Fruit fly (Drosophila melanogaster) whole organism, embryonic: Measurements from ENCODE around the gene CG14851.

Experiments
- ATbp ChIP-seq: fragments of 200-800 bp; sonication (Bioruptor generic); optimal IDR thresholded peaks from 2 replicates; lab custom pipeline; 2017; ENCODE audit warnings: missing biosample characterization, mild to moderate bottlenecking, missing genetic modification characterization, missing genetic modification reagents
- Bgb ChIP-seq: fragments of 200-800 bp; sonication (Bioruptor generic); IDR thresholded peaks from 2 replicates; pipeline ENCODE4 v1.3.6; 2022; ENCODE audit warnings: missing biosample characterization, missing genetic modification characterization; ENCODE audit not compliant: partially characterized antibody
- CG10543 ChIP-seq: fragments of 200-800 bp; sonication (Bioruptor generic); optimal IDR thresholded peaks from 3 replicates; lab custom pipeline; 2017; ENCODE audit warnings: missing biosample characterization, mild to moderate bottlenecking, missing genetic modification characterization, moderate library complexity
- CG11723 ChIP-seq: fragments of 200-800 bp; sonication (Bioruptor generic); optimal IDR thresholded peaks from 2 replicates; lab custom pipeline; 2017; ENCODE audit warnings: missing biosample characterization, mild to moderate bottlenecking, missing genetic modification characterization
- CG12071 ChIP-seq: fragments of 200-800 bp; sonication (Bioruptor generic); optimal IDR thresholded peaks from 3 replicates; lab custom pipeline; 2018; ENCODE audit warnings: missing biosample characterization, mild to moderate bottlenecking, missing genetic modification characterization
- CG13775 ChIP-seq: fragments of 200-800 bp; sonication (Bioruptor generic); optimal IDR thresholded peaks from 3 replicates; lab custom pipeline; 2017; ENCODE audit warnings: missing biosample characterization, mild to moderate bottlenecking, missing genetic modification characterization
- CG1529 ChIP-seq: fragments of 200-800 bp; sonication (Bioruptor generic); optimal IDR thresholded peaks from 3 replicates; lab custom pipeline; 2018; ENCODE audit warnings: missing biosample characterization, missing genetic modification characterization
- CG15696 ChIP-seq: fragments of 200-800 bp; sonication (Bioruptor generic); optimal IDR thresholded peaks from 2 replicates; lab custom pipeline; 2019; ENCODE audit warnings: missing biosample characterization, mild to moderate bottlenecking, missing genetic modification characterization, moderate library complexity
- CG16815 ChIP-seq: fragments of 200-800 bp; sonication (Bioruptor generic); optimal IDR thresholded peaks from 3 replicates; lab custom pipeline; 2017; ENCODE audit warnings: missing biosample characterization, mild to moderate bottlenecking, missing genetic modification characterization
- CG17361 ChIP-seq: fragments of 200-800 bp; sonication (Bioruptor generic); IDR thresholded peaks from 3 replicates; pipeline ENCODE4 v1.3.6; 2022; ENCODE audit warnings: missing biosample characterization, missing genetic modification characterization
- CG2712 ChIP-seq: fragments of 200-800 bp; optimal IDR thresholded peaks from 3 replicates; lab custom pipeline; 2019; ENCODE audit warnings: missing biosample characterization, mild to moderate bottlenecking, missing genetic modification characterization, moderate library complexity
- CG30431 ChIP-seq: fragments of 200-800 bp; sonication (Bioruptor generic); optimal IDR thresholded peaks from 2 replicates; lab custom pipeline; 2017; ENCODE audit warnings: missing biosample characterization, missing genetic modification characterization
- CG32772 ChIP-seq: fragments of 200-800 bp; sonication (Bioruptor generic); IDR thresholded peaks from 2 replicates; pipeline ENCODE4 v1.3.6; 2022; ENCODE audit warnings: missing biosample characterization, missing genetic modification characterization
- CG42726 ChIP-seq: fragments of 200-800 bp; sonication (Bioruptor generic); IDR thresholded peaks from 2 replicates; pipeline ENCODE4 v1.3.6; 2022; ENCODE audit warnings: missing biosample characterization, missing genetic modification characterization; ENCODE audit not compliant: partially characterized antibody
- CG4404 ChIP-seq: fragments of 200-800 bp; sonication (Bioruptor generic); IDR thresholded peaks from 2 replicates; pipeline ENCODE4 v1.3.6; 2022; ENCODE audit warnings: missing biosample characterization, missing genetic modification characterization
- CG6765 ChIP-seq: fragments of 200-800 bp; sonication (Bioruptor generic); optimal IDR thresholded peaks from 3 replicates; lab custom pipeline; 2017; ENCODE audit warnings: missing biosample characterization, mild to moderate bottlenecking, missing genetic modification characterization
- CG6791 ChIP-seq: fragments of 200-800 bp; sonication (Bioruptor generic); IDR thresholded peaks from 3 replicates; pipeline ENCODE4 v1.3.6; 2022; ENCODE audit warnings: missing biosample characterization, missing genetic modification characterization; ENCODE audit not compliant: partially characterized antibody
- CG7786 ChIP-seq: fragments of 200-800 bp; sonication (Bioruptor generic); optimal IDR thresholded peaks from 2 replicates; lab custom pipeline; 2016; ENCODE audit warnings: missing biosample characterization, missing genetic modification characterization
- CG8359 ChIP-seq: fragments of 200-800 bp; sonication (Bioruptor generic); optimal IDR thresholded peaks from 2 replicates; lab custom pipeline; 2017; ENCODE audit warnings: missing biosample characterization, mild to moderate bottlenecking, missing genetic modification characterization, borderline replicate concordance
- CrebB ChIP-seq: fragments of 200-800 bp; sonication (Bioruptor generic); optimal IDR thresholded peaks from 3 replicates; lab custom pipeline; 2018; ENCODE audit warnings: missing biosample characterization, mild to moderate bottlenecking, missing genetic modification characterization
- Deaf1 ChIP-seq: fragments of 200-800 bp; optimal IDR thresholded peaks from 3 replicates; lab custom pipeline; 2019; ENCODE audit warnings: missing biosample characterization, mild to moderate bottlenecking, missing genetic modification characterization, moderate library complexity
- E2f2 ChIP-seq: fragments of 200-800 bp; sonication (Bioruptor generic); IDR thresholded peaks from 2 replicates; pipeline ENCODE4 v1.3.6; 2022; ENCODE audit warnings: missing biosample characterization, missing genetic modification characterization
- Gug ChIP-seq: fragments of 200-800 bp; sonication (Bioruptor generic); IDR thresholded peaks from 4 replicates; pipeline ENCODE4 v1.3.6; 2022; ENCODE audit warnings: missing biosample characterization, missing genetic modification characterization
- HLH54F ChIP-seq: fragments of 200-800 bp; sonication (Bioruptor generic); optimal IDR thresholded peaks from 3 replicates; lab custom pipeline; 2016; ENCODE audit warnings: missing biosample characterization, missing genetic modification characterization
- Hr78 ChIP-seq, 2 experiments: fragments of 200-800 bp in 1 of 2; fragments of >200 bp in 1 of 2; sonication (Bioruptor generic) in 1 of 2; optimal IDR thresholded peaks; 2 replicates each; lab custom pipeline; 2017 to 2019; ENCODE audit warnings: missing biosample characterization in 2 of 2, missing genetic modification characterization in 2 of 2, mild to moderate bottlenecking in 1 of 2, moderate library complexity in 1 of 2
- NFAT ChIP-seq: fragments of 200-800 bp; sonication (Bioruptor generic); IDR thresholded peaks from 2 replicates; pipeline ENCODE4 v1.3.6; 2022; ENCODE audit warnings: missing biosample characterization, missing genetic modification characterization
- Sry-β ChIP-seq: fragments of 200-800 bp; sonication (Bioruptor generic); optimal IDR thresholded peaks from 2 replicates; lab custom pipeline; 2018; ENCODE audit warnings: missing biosample characterization, mild to moderate bottlenecking, missing genetic modification characterization, moderate library complexity
- abd-A ChIP-seq: fragments of 200-800 bp; sonication (Bioruptor generic); optimal IDR thresholded peaks from 3 replicates; lab custom pipeline; 2019; ENCODE audit warnings: missing biosample characterization, mild to moderate bottlenecking, missing genetic modification characterization, moderate library complexity
- ci ChIP-seq: fragments of 200-800 bp; sonication (Bioruptor generic); IDR thresholded peaks from 3 replicates; pipeline ENCODE4 v1.3.6; 2022; ENCODE audit warnings: missing biosample characterization, missing genetic modification characterization
- dm ChIP-seq: fragments of 200-800 bp; sonication (Bioruptor generic); optimal IDR thresholded peaks from 3 replicates; lab custom pipeline; 2016; ENCODE audit warnings: missing biosample characterization, missing genetic modification characterization
- dmrt99B ChIP-seq: fragments of 200-800 bp; sonication (Bioruptor generic); optimal IDR thresholded peaks from 2 replicates; lab custom pipeline; 2018; ENCODE audit warnings: missing biosample characterization, mild to moderate bottlenecking, missing genetic modification characterization, moderate library complexity
- eve ChIP-seq, 2 experiments: fragments of >200 bp; optimal IDR thresholded peaks; 2 replicates each; lab custom pipeline; 2017; ENCODE audit warnings: missing biosample characterization in 2 of 2, missing genetic modification characterization in 2 of 2
- fd96Cb ChIP-seq: fragments of 200-800 bp; sonication (Bioruptor generic); optimal IDR thresholded peaks from 2 replicates; lab custom pipeline; 2018; ENCODE audit warnings: missing biosample characterization, mild to moderate bottlenecking, missing genetic modification characterization, moderate library complexity
- gfzf ChIP-seq: fragments of 200-800 bp; sonication (Bioruptor generic); optimal IDR thresholded peaks from 2 replicates; lab custom pipeline; 2016; ENCODE audit warnings: missing biosample characterization, mild to moderate bottlenecking, missing genetic modification characterization, moderate library complexity
- klu ChIP-seq: fragments of 200-800 bp; sonication (Bioruptor generic); IDR thresholded peaks from 2 replicates; pipeline ENCODE4 v1.3.6; 2022; ENCODE audit warnings: missing biosample characterization, missing genetic modification characterization
- otp ChIP-seq: fragments of 200-800 bp; sonication (Bioruptor generic); IDR thresholded peaks from 3 replicates; pipeline ENCODE4, ENCODE4 v1.3.6; 2022; ENCODE audit warnings: missing biosample characterization, missing genetic modification characterization
- pan ChIP-seq, 4 experiments: fragments of >200 bp in 3 of 4; fragments of 200-800 bp in 1 of 4; sonication (Bioruptor generic) in 1 of 4; optimal IDR thresholded peaks in 3 of 4; IDR thresholded peaks in 1 of 4; 2 replicates each; pipeline versions ENCODE4 v1.3.6 to Lab custom; 2017 to 2022; ENCODE audit warnings: missing biosample characterization in 2 of 4, missing genetic modification characterization in 2 of 4, mixed read lengths in 1 of 4
- pfk ChIP-seq: fragments of 200-800 bp; sonication (Bioruptor generic); optimal IDR thresholded peaks from 2 replicates; lab custom pipeline; 2018; ENCODE audit warnings: missing biosample characterization, mild to moderate bottlenecking, missing genetic modification characterization, moderate library complexity
- pita ChIP-seq: fragments of 200-800 bp; sonication (Bioruptor generic); optimal IDR thresholded peaks from 2 replicates; lab custom pipeline; 2017; ENCODE audit warnings: missing biosample characterization, mild to moderate bottlenecking, missing genetic modification characterization
- ro ChIP-seq: fragments of 200-800 bp; sonication (Bioruptor generic); IDR thresholded peaks from 2 replicates; pipeline ENCODE4 v1.3.6; 2022; ENCODE audit warnings: missing biosample characterization, missing genetic modification characterization
- schlank ChIP-seq: fragments of 200-800 bp; sonication (Bioruptor generic); optimal IDR thresholded peaks from 2 replicates; lab custom pipeline; 2018; ENCODE audit warnings: missing biosample characterization, mild to moderate bottlenecking, missing genetic modification characterization
- slbo ChIP-seq: fragments of 200-800 bp; sonication (Bioruptor generic); IDR thresholded peaks from 2 replicates; pipeline ENCODE4 v1.3.6; 2022; ENCODE audit warnings: missing biosample characterization, missing genetic modification characterization
- so ChIP-seq: fragments of 200-800 bp; sonication (Bioruptor generic); IDR thresholded peaks from 3 replicates; pipeline ENCODE4 v1.3.6; 2022; ENCODE audit warnings: missing biosample characterization, missing genetic modification characterization
- sob ChIP-seq: fragments of 200-800 bp; sonication (Bioruptor generic); IDR thresholded peaks from 2 replicates; pipeline ENCODE4 v1.3.6; 2022; ENCODE audit warnings: missing biosample characterization, missing genetic modification characterization
- sug ChIP-seq: fragments of 200-800 bp; optimal IDR thresholded peaks from 2 replicates; lab custom pipeline; 2019; ENCODE audit warnings: missing biosample characterization, mild to moderate bottlenecking, missing genetic modification characterization, moderate library complexity
- vnd ChIP-seq: fragments of 200-800 bp; sonication (Bioruptor generic); IDR thresholded peaks from 3 replicates; pipeline ENCODE4 v1.3.6; 2022; ENCODE audit warnings: missing biosample characterization, missing genetic modification characterization; ENCODE audit not compliant: partially characterized antibody
- vvl ChIP-seq: fragments of 200-800 bp; sonication (Bioruptor generic); IDR thresholded peaks from 2 replicates; pipeline ENCODE4 v1.3.6; 2022; ENCODE audit warnings: missing biosample characterization, missing genetic modification characterization
- zen ChIP-seq: fragments of 200-800 bp; sonication (Bioruptor generic); optimal IDR thresholded peaks from 3 replicates; lab custom pipeline; 2018; ENCODE audit warnings: missing biosample characterization, mild to moderate bottlenecking, missing genetic modification characterization, moderate library complexity

CG14851 gene

dm6 chr3R:14569411-14570107, 7.4 kb downstream of the CG14851 start, which contains the start of gene Cys (continued):
- TF ChIP-seq fd96Cb (tag; lab: Kevin White, UChicago), result no peak
- no peak for TF ChIP-seq CG4404 (GFP tag; lab: Robert Waterston, UW)
- TF ChIP-seq ATbp (GFP tag; lab: Kevin White, UChicago), result no peak
- TF ChIP-seq klu (GFP tag; lab: Robert Waterston, UW), result no peak
- peak; percentile 34 for TF ChIP-seq sug (tag; lab: Kevin White, UChicago)
- TF ChIP-seq CG13775 (GFP tag; lab: Kevin White, UChicago), result no peak
- no peak for TF ChIP-seq CG16815
- TF ChIP-seq so (GFP tag; lab: Robert Waterston, UW), result no peak
- peak; percentile 42 for TF ChIP-seq pfk (GFP tag; lab: Kevin White, UChicago)
- no peak for TF ChIP-seq E2f2
- TF ChIP-seq Hr78 (GFP tag; optimal IDR thresholded peaks at IDR 0.05; lab: Kevin White, UChicago), result peak in 1 of 2 experiments; percentile 74
- TF ChIP-seq CG17361 (GFP tag; lab: Robert Waterston, UW), result peak; percentile 38; the same call in 2 of the 3 replicates
- TF ChIP-seq CG32772, result no peak
- TF ChIP-seq CG7786 (GFP tag; lab: Kevin White, UChicago), result peak; percentile 17
- peak; percentile 9 for TF ChIP-seq schlank (tag; lab: Kevin White, UChicago)
- no peak for TF ChIP-seq Gug (GFP tag; lab: Robert Waterston, UW)
- peak; percentile 49 for TF ChIP-seq slbo (GFP tag; lab: Robert Waterston, UW)
- TF ChIP-seq dm, result no peak
- TF ChIP-seq eve (GFP tag; optimal IDR thresholded peaks at IDR 0.05; lab: Kevin White, UChicago), result no peak
- no peak for TF ChIP-seq pan (optimal IDR thresholded peaks at IDR 0.05; lab: Kevin White, UChicago)
- peak in 1 of 2 experiments; percentile 26 for TF ChIP-seq pan (GFP tag; optimal IDR thresholded peaks at IDR 0.05 in 1 of 2, IDR thresholded peaks at IDR 0.05 in 1 of 2)
- peak; percentile 54 for TF ChIP-seq zen
- TF ChIP-seq CG8359, result no peak
- TF ChIP-seq gfzf (GFP tag; lab: Kevin White, UChicago), result no peak
- TF ChIP-seq CG6791, result peak; percentile 46; the same call in 1 of the 3 replicates
- TF ChIP-seq CG10543 (GFP tag; lab: Kevin White, UChicago), result peak; percentile 20
- TF ChIP-seq CG30431 (GFP tag; lab: Kevin White, UChicago), result no peak
- TF ChIP-seq CG2712 (tag; lab: Kevin White, UChicago), result no peak
- TF ChIP-seq CG1529, result no peak
- no peak for TF ChIP-seq vnd (GFP tag; lab: Robert Waterston, UW)
- TF ChIP-seq abd-A, result peak; percentile 31
- TF ChIP-seq CG12071, result peak; percentile 5
- no peak for TF ChIP-seq CG42726
- peak; percentile 87; the same call in 1 of the 2 replicates for TF ChIP-seq NFAT (GFP tag; lab: Robert Waterston, UW)
- TF ChIP-seq Deaf1 (tag; lab: Kevin White, UChicago), result no peak
- TF ChIP-seq CG11723 (GFP tag; lab: Kevin White, UChicago), result no peak
- peak; percentile 39; the same call in 1 of the 2 replicates for TF ChIP-seq sob (GFP tag; lab: Robert Waterston, UW)
- no peak for TF ChIP-seq CG15696 (tag; lab: Kevin White, UChicago)
- TF ChIP-seq CG6765 (GFP tag; lab: Kevin White, UChicago), result peak; percentile 30
- no peak for TF ChIP-seq vvl (GFP tag; lab: Robert Waterston, UW)
- no peak for TF ChIP-seq Sry-β (GFP tag; lab: Kevin White, UChicago)
- peak; percentile 36 for TF ChIP-seq CrebB (tag; lab: Kevin White, UChicago)
- peak; percentile 27; the same call in 1 of the 2 replicates for TF ChIP-seq Bgb (GFP tag; lab: Robert Waterston, UW)
- TF ChIP-seq ci (GFP tag; lab: Robert Waterston, UW), result peak; percentile 70; the same call in 2 of the 3 replicates
- no peak for TF ChIP-seq ro
- peak; percentile 35 for TF ChIP-seq HLH54F (GFP tag; lab: Kevin White, UChicago)
- TF ChIP-seq otp (GFP tag; lab: Robert Waterston, UW), result 0 out of 3 replicates have a peak, but pooled peaks have one; percentile 36
- peak; percentile 43 for TF ChIP-seq dmrt99B (tag; lab: Kevin White, UChicago)
- no peak for TF ChIP-seq pita (GFP tag; lab: Kevin White, UChicago)
